Worm (Caenorhabditis elegans): ENCODE data around the gene F56D5.9.

DNA sequence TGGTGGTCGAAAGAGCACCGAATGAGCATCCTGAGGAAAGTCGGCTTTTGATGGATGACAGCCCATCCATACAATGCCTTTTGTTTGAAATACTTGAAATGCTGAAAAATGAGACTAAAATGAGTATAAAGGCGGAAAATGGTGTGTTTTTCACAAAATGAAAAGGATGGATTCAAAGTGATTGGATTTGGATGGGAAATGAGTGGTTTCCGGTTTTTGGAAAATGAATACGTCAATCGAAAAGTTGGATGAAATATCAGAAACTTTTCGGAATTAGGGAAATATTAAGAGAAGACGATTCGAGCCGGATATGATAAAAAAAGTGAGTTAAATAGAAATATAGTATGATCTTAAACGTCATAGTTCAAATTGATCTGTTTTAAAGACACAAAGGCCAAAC lies 45.1 kb upstream of the F56D5.9 start, which contains the start of gene F38E11.6:
- no peak for TF ChIP-seq ztf-11 (tag; optimal IDR thresholded peaks at IDR 0.05)
- TF ChIP-seq unc-39 (tag; optimal IDR thresholded peaks at IDR 0.05) = no peak
- TF ChIP-seq lsy-2 (tag; optimal IDR thresholded peaks at IDR 0.05) = no peak
- no peak for TF ChIP-seq unc-62 (GFP tag; optimal IDR thresholded peaks at IDR 0.05)
- no peak for TF ChIP-seq snpc-4 (tag; optimal IDR thresholded peaks at IDR 0.05)
- TF ChIP-seq sem-2 (GFP tag; optimal IDR thresholded peaks at IDR 0.05) = no peak
